ENCODE assay signal across 1 worm cellular context in the genomic region with DNA sequence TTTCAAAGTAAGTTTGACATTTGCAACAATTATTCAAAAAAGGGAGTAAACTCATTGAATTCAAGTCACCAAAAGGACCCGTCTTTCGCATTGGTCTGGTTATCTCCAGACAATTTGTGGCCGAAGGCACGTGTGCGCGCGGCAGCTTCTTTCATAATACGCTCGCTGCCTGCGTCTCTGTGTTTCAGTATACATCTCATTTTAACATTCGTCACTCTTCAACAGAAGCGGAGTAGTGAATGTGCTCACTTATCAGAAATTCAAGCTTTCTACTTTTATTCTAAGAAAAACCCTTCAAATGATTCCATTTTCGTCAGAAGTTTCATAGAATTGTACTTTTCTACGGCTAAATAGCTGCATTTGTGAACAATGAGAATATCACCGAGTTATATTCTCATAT.
TF ChIP-seq lines count a peak whose summit lies in the region.

No protein-coding gene starts in this region.

TF ChIP-seq in whole organism, L1 larva, 84 proteins besides CTCF, POLR2A, EP300 and RAD21 (continued from another document):
- TF ChIP-seq ceh-82 (tag; optimal IDR thresholded peaks at IDR 0.05; lab: Kevin White, UChicago), result peak; percentile 6 to 54 (median 43)
- peak; percentile 87 for TF ChIP-seq mef-2 (tag; optimal IDR thresholded peaks at IDR 0.05; lab: Kevin White, UChicago)
- peak; percentile 93 for TF ChIP-seq lin-14 (GFP tag; optimal IDR thresholded peaks at IDR 0.05; lab: Kevin White, UChicago)
- TF ChIP-seq skn-1 (tag; optimal IDR thresholded peaks at IDR 0.05; lab: Kevin White, UChicago), result peak; percentile 11
